Fruit fly (Drosophila melanogaster) whole organism, adult: Measurements from ENCODE around the gene CG13856.

ENCODE experiments used
- Clk ChIP-seq: fragments of 200-800 bp; sonication (Bioruptor generic); optimal IDR thresholded peaks from 2 replicates; lab custom pipeline; 2017; ENCODE audit warnings: missing biosample characterization, missing genetic modification characterization
- cic ChIP-seq: fragments of 200-800 bp; sonication (Bioruptor generic); optimal IDR thresholded peaks from 2 replicates; lab custom pipeline; 2017; ENCODE audit warnings: missing biosample characterization, mild to moderate bottlenecking, missing genetic modification characterization, moderate library complexity

DNA sequence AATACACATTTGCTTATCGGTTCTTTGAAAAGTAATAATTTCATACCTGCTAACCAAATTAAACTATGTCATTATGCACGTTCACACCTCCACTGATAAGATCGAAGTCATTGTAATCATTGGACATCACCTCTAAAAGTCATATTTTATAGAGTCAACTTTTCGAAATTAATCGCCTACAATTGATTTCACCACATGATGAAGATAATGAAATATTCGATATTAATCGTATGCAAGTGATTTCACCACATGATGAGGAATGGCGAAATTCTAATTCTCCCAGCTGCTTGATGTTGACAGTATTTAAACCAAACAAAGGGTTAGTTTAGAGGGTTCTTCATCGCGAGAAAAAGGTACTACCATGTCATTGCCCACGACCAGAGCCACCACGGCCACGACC lies 26.8 kb upstream of the CG13856 start, which contains the start of gene CG18596:
- TF ChIP-seq cic: no peak
- TF ChIP-seq Clk (GFP tag; lab: Kevin White, UChicago): no peak
